Fruit fly (Drosophila melanogaster): ENCODE measurements around the gene FoxP.

FoxP gene

DNA sequence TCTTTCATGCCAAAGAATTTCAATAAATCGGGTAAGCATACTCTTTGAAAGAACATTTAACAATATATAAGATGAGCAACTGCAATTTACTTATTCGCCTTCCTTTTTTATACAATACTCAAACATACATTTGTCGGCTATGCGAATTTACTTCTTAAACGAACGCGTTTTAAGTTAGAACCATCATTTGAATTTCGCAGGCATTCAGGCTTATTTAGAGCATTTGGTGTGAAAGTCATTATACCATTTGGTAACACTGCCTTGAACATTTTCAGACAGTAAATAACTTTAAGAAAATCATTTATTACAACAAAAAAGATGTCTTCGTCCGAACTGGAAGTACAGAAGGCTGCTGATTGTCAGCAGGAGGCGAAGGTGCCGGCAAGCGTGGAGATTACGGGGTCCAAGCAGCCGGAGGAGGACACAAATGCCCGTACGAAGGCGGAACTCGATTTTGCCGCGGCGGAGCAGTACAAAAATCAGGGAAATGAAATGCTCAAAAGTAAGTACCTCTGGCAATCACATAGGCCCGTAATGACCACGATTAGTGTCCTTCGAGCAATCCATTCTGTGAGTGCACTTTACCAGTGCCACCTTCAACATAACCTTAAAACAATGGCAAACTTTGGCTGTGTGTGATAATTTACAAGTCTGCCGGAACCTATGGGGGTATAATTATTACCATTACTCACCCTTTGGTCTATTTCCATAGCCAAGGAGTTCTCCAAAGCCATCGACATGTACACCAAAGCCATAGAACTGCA lies 17.4 kb upstream of the FoxP start (continued):
- TF ChIP-seq CG4730 (GFP tag; IDR thresholded peaks at IDR 0.05) (no peak), H2.0 (GFP tag; IDR thresholded peaks at IDR 0.05) (no peak), CG6683 (GFP tag; optimal IDR thresholded peaks at IDR 0.05) (no peak), CG12942 (GFP tag; optimal IDR thresholded peaks at IDR 0.05) (no peak), phol (tag; optimal IDR thresholded peaks at IDR 0.05) (no peak), salm (tag; optimal IDR thresholded peaks at IDR 0.05) (no peak), CG34376 (GFP tag; optimal IDR thresholded peaks at IDR 0.05) (no peak), zfh2 (GFP tag; optimal IDR thresholded peaks at IDR 0.05) (no peak), gfzf (GFP tag; optimal IDR thresholded peaks at IDR 0.05) (peak; percentile 85), bigmax (GFP tag; optimal IDR thresholded peaks at IDR 0.05) (peak; percentile 90), Eip74EF (GFP tag; optimal IDR thresholded peaks at IDR 0.05) (no peak), Hr78 (GFP tag; optimal IDR thresholded peaks at IDR 0.05) (no peak), CG1792 (GFP tag; optimal IDR thresholded peaks at IDR 0.05) (no peak), CG12104 (GFP tag; optimal IDR thresholded peaks at IDR 0.05) (no peak), fu2 (GFP tag; optimal IDR thresholded peaks at IDR 0.05) (no peak), Lim3 (GFP tag; IDR thresholded peaks at IDR 0.05) (no peak), pzg (GFP tag; optimal IDR thresholded peaks at IDR 0.05) (peak; percentile 50), CG7839 (tag; optimal IDR thresholded peaks at IDR 0.05) (no peak), zfh1 (GFP tag; IDR thresholded peaks at IDR 0.05) (no peak), Deaf1 (tag; optimal IDR thresholded peaks at IDR 0.05) (no peak), CG15696 (tag; optimal IDR thresholded peaks at IDR 0.05) (no peak), C15 (GFP tag; IDR thresholded peaks at IDR 0.05) (no peak), inv (GFP tag; IDR thresholded peaks at IDR 0.05; ENCODE audit: partially characterized antibody) (no peak), CG11456 (GFP tag; IDR thresholded peaks at IDR 0.05) (no peak), nmo (GFP tag; optimal IDR thresholded peaks at IDR 0.05) (no peak), croc (GFP tag; conservative IDR thresholded peaks at IDR 0.05) (no peak), Bteb2 (GFP tag; optimal IDR thresholded peaks at IDR 0.05) (no peak), lbe (GFP tag; optimal IDR thresholded peaks at IDR 0.05) (no peak), NfI (GFP tag; optimal IDR thresholded peaks at IDR 0.05) (no peak), slbo (GFP tag; IDR thresholded peaks at IDR 0.05) (no peak), Camta (GFP tag; optimal IDR thresholded peaks at IDR 0.05) (no peak), CG10321 (GFP tag; IDR thresholded peaks at IDR 0.05) (no peak), CG17829 (tag; optimal IDR thresholded peaks at IDR 0.05) (no peak), CG2199 (GFP tag; IDR thresholded peaks at IDR 0.05) (no peak), CG4617 (GFP tag; optimal IDR thresholded peaks at IDR 0.05; ENCODE audit: borderline replicate concordance) (peak; percentile 70), CG6272 (GFP tag; IDR thresholded peaks at IDR 0.05) (no peak), en (GFP tag; optimal IDR thresholded peaks at IDR 0.05) (no peak), CG8944 (GFP tag; optimal IDR thresholded peaks at IDR 0.05) (no peak), Myb (GFP tag; optimal IDR thresholded peaks at IDR 0.05) (peak; percentile 15), CG9797 (GFP tag; optimal IDR thresholded peaks at IDR 0.05) (peak; percentile 42), MBD-R2 (GFP tag; IDR thresholded peaks at IDR 0.05) (peak; percentile 15; the same call in 1 of the 2 replicates), run (tag; optimal IDR thresholded peaks at IDR 0.05) (no peak), CG6254 (GFP tag; optimal IDR thresholded peaks at IDR 0.05) (no peak), MESR4 (GFP tag; optimal IDR thresholded peaks at IDR 0.05) (peak; percentile 60), CG4854 (GFP tag; optimal IDR thresholded peaks at IDR 0.05) (no peak), CG13775 (GFP tag; optimal IDR thresholded peaks at IDR 0.05) (no peak), jigr1 (GFP tag; IDR thresholded peaks at IDR 0.05) (no peak), TFAM (GFP tag; optimal IDR thresholded peaks at IDR 0.05) (no peak), HmgD (GFP tag; optimal IDR thresholded peaks at IDR 0.05) (no peak), E2f2 (GFP tag; IDR thresholded peaks at IDR 0.05) (peak; percentile 80)
